Fruit fly (Drosophila melanogaster): Measurements from ENCODE around the gene Sur-8.

Gene Sur-8

DNA sequence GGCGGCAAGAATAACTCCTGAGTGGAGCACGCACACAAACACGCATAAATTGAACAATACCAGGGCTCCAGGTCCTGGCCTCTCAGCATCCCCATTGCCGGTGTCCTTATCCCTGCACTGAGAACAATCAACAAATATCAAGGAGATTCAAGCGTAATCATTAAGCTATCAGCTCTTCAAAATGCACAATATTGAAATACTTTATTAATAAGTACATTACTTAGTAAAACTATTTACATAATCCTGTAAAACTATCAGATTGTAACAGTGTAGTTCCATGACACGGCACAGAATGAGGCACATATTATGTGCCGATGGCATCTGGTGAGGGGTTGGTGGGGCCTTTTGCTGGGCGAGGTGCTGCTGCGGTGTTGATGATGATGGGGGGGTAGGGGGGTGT lies 31.2 kb downstream of the Sur-8 start:
- TF ChIP-seq bab1 (GFP tag; optimal IDR thresholded peaks at IDR 0.05): no peak
- no peak for TF ChIP-seq CG7045 (GFP tag; optimal IDR thresholded peaks at IDR 0.05)
- no peak for TF ChIP-seq CG5204 (GFP tag; optimal IDR thresholded peaks at IDR 0.05)
- TF ChIP-seq cnc (optimal IDR thresholded peaks at IDR 0.05): no peak
- no peak for TF ChIP-seq Mnt (GFP tag; optimal IDR thresholded peaks at IDR 0.05)
- no peak for TF ChIP-seq pad (GFP tag; optimal IDR thresholded peaks at IDR 0.05)
- no peak for TF ChIP-seq CG12768 (GFP tag; optimal IDR thresholded peaks at IDR 0.05)
- TF ChIP-seq toe (GFP tag; optimal IDR thresholded peaks at IDR 0.05): no peak
- no peak for TF ChIP-seq Crg-1 (GFP tag; optimal IDR thresholded peaks at IDR 0.05)
- no peak for TF ChIP-seq kay (GFP tag; ENCODE audit: borderline replicate concordance)
- TF ChIP-seq cic (GFP tag; optimal IDR thresholded peaks at IDR 0.05): no peak
- TF ChIP-seq Clk (GFP tag; optimal IDR thresholded peaks at IDR 0.05): no peak
- TF ChIP-seq CG1620 (GFP tag; optimal IDR thresholded peaks at IDR 0.05): no peak
- TF ChIP-seq ovo (GFP tag; optimal IDR thresholded peaks at IDR 0.05): no peak
- no peak for TF ChIP-seq CG14711 (tag; optimal IDR thresholded peaks at IDR 0.05)
- no peak for TF ChIP-seq Hr96 (GFP tag; optimal IDR thresholded peaks at IDR 0.05)
- no peak for TF ChIP-seq CG33017 (tag; optimal IDR thresholded peaks at IDR 0.05)
- TF ChIP-seq CG11617 (GFP tag; optimal IDR thresholded peaks at IDR 0.05): no peak
- no peak for TF ChIP-seq CG7101 (tag; optimal IDR thresholded peaks at IDR 0.05)

DNA sequence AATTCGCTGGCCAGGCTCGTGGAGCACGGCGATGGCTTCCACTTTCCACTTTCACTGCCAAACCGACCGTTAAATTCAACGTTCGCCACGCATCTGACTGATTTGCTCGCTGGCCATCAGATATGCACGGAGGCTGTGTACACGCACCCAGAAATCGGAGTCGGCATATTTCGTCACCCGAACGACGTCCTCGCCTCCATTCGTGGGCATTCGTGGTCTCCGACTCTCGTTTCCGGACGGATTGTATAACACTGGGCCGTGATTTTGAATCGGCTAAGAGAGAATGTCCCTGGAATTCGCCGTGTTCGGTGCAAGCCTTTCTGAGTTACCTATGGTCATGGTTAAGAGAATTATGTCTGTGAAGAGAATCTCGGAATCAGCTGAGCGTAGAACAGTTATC lies 36.3 kb downstream of the Sur-8 start, which contains the start of gene beat-IIa:
Gene beat-IIa (minus strand): TSS at position 97 of the 400 bp plus-strand sequence.
- TF ChIP-seq Hr96 (GFP tag; optimal IDR thresholded peaks at IDR 0.05) (no peak), CG11617 (GFP tag; optimal IDR thresholded peaks at IDR 0.05) (no peak), Clk (GFP tag; optimal IDR thresholded peaks at IDR 0.05) (no peak), CG12768 (GFP tag; optimal IDR thresholded peaks at IDR 0.05) (no peak)

DNA sequence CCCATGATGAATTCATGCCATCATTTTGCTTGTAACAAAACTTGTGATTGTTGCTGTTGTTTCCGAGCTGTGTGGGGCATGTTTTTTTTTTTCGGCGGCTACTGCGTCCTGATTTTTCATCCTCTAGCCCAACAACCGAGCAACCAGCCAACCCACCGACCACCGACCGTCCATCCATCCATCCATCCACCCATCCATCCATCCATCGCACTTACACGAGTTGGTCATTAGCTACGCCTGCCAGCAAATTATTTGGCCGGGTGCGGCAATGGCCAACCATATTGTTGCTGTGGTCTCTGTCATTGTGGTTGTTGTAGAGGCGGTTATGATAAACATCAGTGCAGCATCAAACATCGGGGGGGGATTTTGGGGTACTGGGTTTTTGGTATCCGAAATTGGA lies 42.9 kb downstream of the Sur-8 start:
- TF ChIP-seq CG33017 (tag; optimal IDR thresholded peaks at IDR 0.05) (no peak), CG12768 (GFP tag; optimal IDR thresholded peaks at IDR 0.05) (no peak), bab1 (GFP tag; optimal IDR thresholded peaks at IDR 0.05) (no peak), ovo (GFP tag; optimal IDR thresholded peaks at IDR 0.05) (no peak), Mnt (GFP tag; optimal IDR thresholded peaks at IDR 0.05) (no peak), CG5204 (GFP tag; optimal IDR thresholded peaks at IDR 0.05) (no peak), CG14711 (tag; optimal IDR thresholded peaks at IDR 0.05) (no peak), Crg-1 (GFP tag; optimal IDR thresholded peaks at IDR 0.05) (no peak)

DNA sequence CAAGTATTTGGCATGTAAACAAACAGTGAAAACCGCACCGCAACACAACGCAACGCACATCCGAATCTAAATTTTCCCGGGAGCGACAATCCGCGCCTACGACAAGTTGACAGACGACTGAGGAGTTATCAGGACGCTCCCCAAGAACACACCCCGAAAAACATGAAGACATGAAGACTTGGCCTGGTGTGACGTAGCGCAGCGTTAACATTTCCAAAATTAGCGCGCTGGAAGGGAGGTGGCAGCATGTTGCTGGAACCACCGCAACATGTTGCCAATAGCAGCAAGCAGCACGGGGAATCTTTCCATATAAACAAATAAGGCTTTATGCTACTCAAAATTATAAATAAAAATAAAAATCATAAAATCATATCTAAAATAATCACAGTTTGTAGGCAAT lies 56.1 kb downstream of the Sur-8 start:
- no peak for TF ChIP-seq ovo (GFP tag; optimal IDR thresholded peaks at IDR 0.05)
- TF ChIP-seq tj (GFP tag; optimal IDR thresholded peaks at IDR 0.05): no peak
- TF ChIP-seq CG7101 (tag; optimal IDR thresholded peaks at IDR 0.05): no peak
- no peak for TF ChIP-seq CG14711 (tag; optimal IDR thresholded peaks at IDR 0.05)
- no peak for TF ChIP-seq cnc (optimal IDR thresholded peaks at IDR 0.05)
- no peak for TF ChIP-seq bab1 (GFP tag; optimal IDR thresholded peaks at IDR 0.05)
- no peak for TF ChIP-seq CG5204 (GFP tag; optimal IDR thresholded peaks at IDR 0.05)
- no peak for TF ChIP-seq CG1620 (GFP tag; optimal IDR thresholded peaks at IDR 0.05)
- TF ChIP-seq Hr96 (GFP tag; optimal IDR thresholded peaks at IDR 0.05): no peak
- TF ChIP-seq CG7045 (GFP tag; optimal IDR thresholded peaks at IDR 0.05): no peak
- no peak for TF ChIP-seq toe (GFP tag; optimal IDR thresholded peaks at IDR 0.05)
- TF ChIP-seq Mnt (GFP tag; optimal IDR thresholded peaks at IDR 0.05): no peak
- no peak for TF ChIP-seq Clk (GFP tag; optimal IDR thresholded peaks at IDR 0.05)
- no peak for TF ChIP-seq Crg-1 (GFP tag; optimal IDR thresholded peaks at IDR 0.05)
- TF ChIP-seq CG12768 (GFP tag; optimal IDR thresholded peaks at IDR 0.05): no peak
- TF ChIP-seq pad (GFP tag; optimal IDR thresholded peaks at IDR 0.05): no peak
- TF ChIP-seq cic (GFP tag; optimal IDR thresholded peaks at IDR 0.05): no peak
